Fruit fly (Drosophila melanogaster) S2 (cell line): Measurements from ENCODE around the gene CG11345.

Experiments
- CG8478 ChIP-seq: fragments of >200 bp; optimal IDR thresholded peaks from 2 replicates; lab custom pipeline; 2018
- CTCF ChIP-seq, 2 experiments: fragments of >200 bp; optimal IDR thresholded peaks; 2 replicates each; lab custom pipeline; 2018

dm6 chr3L:4414579-4414978 lies 43.4 kb downstream of the CG11345 start:
- no peak for TF ChIP-seq CG8478 (lab: Kevin White, UChicago)
- TF ChIP-seq CTCF (optimal IDR thresholded peaks at IDR 0.05; lab: Kevin White, UChicago): no peak
